Worm (Caenorhabditis elegans) whole organism, early embryonic: ENCODE measurements around the gene gpa-3.

ENCODE experiments used
- aly-1 ChIP-seq: sonication (generic microtip); optimal IDR thresholded peaks from 2 replicates; lab custom pipeline; 2016; ENCODE audit warnings: missing genetic modification characterization, missing compliant biosample characterization
- ama-1 ChIP-seq: fragments of 150-350 bp; optimal IDR thresholded peaks from 2 replicates; lab custom pipeline; 2014
- ceh-36 ChIP-seq: sonication (generic microtip); optimal IDR thresholded peaks from 2 replicates; lab custom pipeline; 2016; ENCODE audit warnings: missing genetic modification characterization, inconsistent platforms, missing compliant biosample characterization
- flt-1 ChIP-seq: fragments of 200-800 bp; sonication (Bioruptor generic); IDR thresholded peaks from 2 replicates; pipeline ENCODE4 v1.3.6; 2022; ENCODE audit warnings: missing genetic modification characterization, missing compliant biosample characterization
- hnd-1 ChIP-seq: sonication (generic microtip); optimal IDR thresholded peaks from 2 replicates; lab custom pipeline; 2016; ENCODE audit warnings: missing genetic modification characterization, missing compliant biosample characterization
- pes-1 ChIP-seq: fragments of 200-800 bp; sonication (Bioruptor generic); IDR thresholded peaks from 2 replicates; pipeline ENCODE4 v1.3.6; 2022; ENCODE audit warnings: missing genetic modification reagents, missing genetic modification characterization, missing compliant biosample characterization
- sea-1 ChIP-seq: fragments of 200-800 bp; sonication (Bioruptor generic); conservative IDR thresholded peaks from 2 replicates; pipeline ENCODE4 v1.3.6; 2022; ENCODE audit warnings: missing genetic modification characterization, missing compliant biosample characterization

ce11 chrV:9333316-9334048, 26.1 kb downstream of the gpa-3 start, which contains the start of gene acl-14:
- TF ChIP-seq flt-1 (no peak), ama-1 (lab: Kevin White, UChicago) (no peak), ceh-36 (tag; lab: Kevin White, UChicago) (no peak), sea-1 (no peak), aly-1 (tag; lab: Kevin White, UChicago) (no peak), pes-1 (GFP tag; lab: Robert Waterston, UW) (no peak), hnd-1 (tag; lab: Kevin White, UChicago) (no peak)
